Worm (Caenorhabditis elegans): ENCODE results near the gene ptrn-1.

The ptrn-1 gene

DNA sequence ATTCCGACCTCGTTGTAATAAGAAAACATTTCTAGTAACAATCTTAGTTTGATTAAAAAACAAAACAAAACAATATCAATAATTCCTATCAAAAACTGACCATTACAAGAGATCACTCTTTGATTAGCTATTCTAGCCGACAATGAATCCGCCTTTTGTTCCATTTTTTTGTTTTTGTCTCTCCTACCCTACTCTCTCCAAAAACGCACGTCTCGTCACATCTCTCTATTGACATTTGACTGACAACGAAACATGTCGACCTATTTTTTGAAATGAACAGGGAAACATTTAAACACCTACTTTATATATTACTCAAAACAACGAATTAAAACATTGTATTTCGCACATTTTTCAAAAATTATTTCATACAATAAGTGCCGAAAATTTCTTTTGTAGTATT lies 4.8 kb upstream of the ptrn-1 start:
- TF ChIP-seq ces-1 (GFP tag; optimal IDR thresholded peaks at IDR 0.05), result no peak
- no peak for TF ChIP-seq nhr-90 (tag; optimal IDR thresholded peaks at IDR 0.05; ENCODE audit: poor library complexity)
- no peak for TF ChIP-seq aha-1 (tag; optimal IDR thresholded peaks at IDR 0.05)
- no peak for TF ChIP-seq fkh-4 (tag; optimal IDR thresholded peaks at IDR 0.05; ENCODE audit: borderline replicate concordance)
- TF ChIP-seq ceh-8 (GFP tag; optimal IDR thresholded peaks at IDR 0.05), result no peak
- no peak for TF ChIP-seq ztf-4 (tag; optimal IDR thresholded peaks at IDR 0.05)
- no peak for TF ChIP-seq snu-23 (GFP tag; optimal IDR thresholded peaks at IDR 0.05)
- no peak for TF ChIP-seq nhr-19 (GFP tag; conservative IDR thresholded peaks at IDR 0.05)
- no peak for TF ChIP-seq dpl-1 (GFP tag; optimal IDR thresholded peaks at IDR 0.05)
- peak; percentile 20 for TF ChIP-seq lin-14 (GFP tag; optimal IDR thresholded peaks at IDR 0.05)
- no peak for TF ChIP-seq snpc-4 (tag; optimal IDR thresholded peaks at IDR 0.05)
- TF ChIP-seq hlh-4 (tag; optimal IDR thresholded peaks at IDR 0.05), result no peak
- no peak for TF ChIP-seq lsy-2 (tag; optimal IDR thresholded peaks at IDR 0.05)
- TF ChIP-seq blmp-1 (tag; optimal IDR thresholded peaks at IDR 0.05), result peak; percentile 49
- TF ChIP-seq xbp-1 (tag; optimal IDR thresholded peaks at IDR 0.05), result no peak

ce11 chrX:17034193-17034592 lies 4.2 kb upstream of the ptrn-1 start:
- no peak for TF ChIP-seq tlp-1 (tag; optimal IDR thresholded peaks at IDR 0.05)
- no peak for TF ChIP-seq unc-98 (GFP tag; IDR thresholded peaks at IDR 0.05)
- TF ChIP-seq ceh-82 (tag; optimal IDR thresholded peaks at IDR 0.05), result no peak
- no peak for TF ChIP-seq egl-13 (tag; optimal IDR thresholded peaks at IDR 0.05)
- no peak for TF ChIP-seq alr-1 (tag; optimal IDR thresholded peaks at IDR 0.05; ENCODE audit: borderline replicate concordance)
- TF ChIP-seq lin-15B (tag; optimal IDR thresholded peaks at IDR 0.05), result no peak
- TF ChIP-seq ets-5 (GFP tag; IDR thresholded peaks at IDR 0.05), result no peak
- no peak for TF ChIP-seq ceh-88 (GFP tag; IDR thresholded peaks at IDR 0.05)
- TF ChIP-seq dpl-1 (GFP tag; optimal IDR thresholded peaks at IDR 0.05), result no peak
- no peak for TF ChIP-seq ama-1 (optimal IDR thresholded peaks at IDR 0.05)
- TF ChIP-seq lin-39 (tag; optimal IDR thresholded peaks at IDR 0.05), result no peak
- no peak for TF ChIP-seq isw-1 (GFP tag; IDR thresholded peaks at IDR 0.05)
- peak; percentile 58 for TF ChIP-seq lin-14 (GFP tag; optimal IDR thresholded peaks at IDR 0.05)
- no peak for TF ChIP-seq lin-13 (GFP tag; optimal IDR thresholded peaks at IDR 0.05)
- no peak for TF ChIP-seq nhr-76 (tag; optimal IDR thresholded peaks at IDR 0.05)
- TF ChIP-seq ceh-90 (tag; optimal IDR thresholded peaks at IDR 0.05), result no peak
- TF ChIP-seq elt-3 (tag; optimal IDR thresholded peaks at IDR 0.05), result peak in 1 of 6 experiments; percentile 1
- no peak for TF ChIP-seq vab-15 (tag; optimal IDR thresholded peaks at IDR 0.05)
- TF ChIP-seq lir-3 (tag; optimal IDR thresholded peaks at IDR 0.05; ENCODE audit: poor library complexity), result no peak
- no peak for TF ChIP-seq pag-3 (tag; optimal IDR thresholded peaks at IDR 0.05; ENCODE audit: borderline replicate concordance, insufficient read depth)
- no peak for TF ChIP-seq unc-86 (tag; optimal IDR thresholded peaks at IDR 0.05)
- no peak for TF ChIP-seq Y116A8C.19 (tag; optimal IDR thresholded peaks at IDR 0.05; ENCODE audit: borderline replicate concordance)
- TF ChIP-seq dsc-1 (tag; optimal IDR thresholded peaks at IDR 0.05), result no peak
- no peak for TF ChIP-seq nhr-237 (tag; optimal IDR thresholded peaks at IDR 0.05)
- no peak for TF ChIP-seq nhr-19 (GFP tag; conservative IDR thresholded peaks at IDR 0.05)
- TF ChIP-seq ces-1 (GFP tag; optimal IDR thresholded peaks at IDR 0.05), result no peak
- no peak for TF ChIP-seq rnt-1 (tag; optimal IDR thresholded peaks at IDR 0.05)
- peak; percentile 4 for TF ChIP-seq tbx-2 (tag; optimal IDR thresholded peaks at IDR 0.05)
- no peak for TF ChIP-seq sox-4 (tag; optimal IDR thresholded peaks at IDR 0.05)
- peak; percentile 63 for TF ChIP-seq nhr-85 (tag)
- no peak for TF ChIP-seq unc-62 (GFP tag; optimal IDR thresholded peaks at IDR 0.05)
- TF ChIP-seq C04F5.9 (tag; optimal IDR thresholded peaks at IDR 0.05), result no peak
- no peak for TF ChIP-seq hlh-17 (GFP tag; optimal IDR thresholded peaks at IDR 0.05; ENCODE audit: borderline replicate concordance)
- TF ChIP-seq skn-1 (tag; optimal IDR thresholded peaks at IDR 0.05), result no peak
- TF ChIP-seq mdl-1 (tag; optimal IDR thresholded peaks at IDR 0.05), result no peak
- peak; percentile 42 for TF ChIP-seq blmp-1 (tag; optimal IDR thresholded peaks at IDR 0.05)
- TF ChIP-seq hpl-2 (GFP tag; optimal IDR thresholded peaks at IDR 0.05), result no peak
- TF ChIP-seq zip-4 (GFP tag; optimal IDR thresholded peaks at IDR 0.05), result no peak
- TF ChIP-seq sptf-1 (tag; optimal IDR thresholded peaks at IDR 0.05), result no peak
- TF ChIP-seq nhr-77 (tag; optimal IDR thresholded peaks at IDR 0.05), result no peak
- TF ChIP-seq C16A3.4 (tag; optimal IDR thresholded peaks at IDR 0.05), result no peak
- TF ChIP-seq pax-3 (tag; optimal IDR thresholded peaks at IDR 0.05), result no peak

Data from whole organism, L1 larva.